Worm (Caenorhabditis elegans) whole organism, mixed stage, embryonic: ENCODE data around the gene C31C9.9.

ENCODE experiments used
- elt-3 ChIP-seq: fragments of 150-350 bp; optimal IDR thresholded peaks from 2 replicates; lab custom pipeline; 2014; ENCODE audit warnings: missing biosample characterization, missing genetic modification characterization
- ham-2 ChIP-seq: fragments of 200-800 bp; sonication (Bioruptor generic); optimal IDR thresholded peaks from 2 replicates; lab custom pipeline; 2018; ENCODE audit warnings: mild to moderate bottlenecking, missing genetic modification characterization, missing compliant biosample characterization
- lsy-2 ChIP-seq: fragments of 150-350 bp; optimal IDR thresholded peaks from 2 replicates; lab custom pipeline; 2014; ENCODE audit warnings: missing biosample characterization, missing genetic modification characterization
- nhr-12 ChIP-seq: fragments of 150-350 bp; optimal IDR thresholded peaks from 2 replicates; lab custom pipeline; 2014; ENCODE audit warnings: missing biosample characterization, missing genetic modification characterization
- nhr-2 ChIP-seq: fragments of 150-350 bp; optimal IDR thresholded peaks from 2 replicates; lab custom pipeline; 2014; ENCODE audit warnings: missing biosample characterization, missing genetic modification characterization
- nhr-28 ChIP-seq: fragments of 150-350 bp; optimal IDR thresholded peaks from 2 replicates; lab custom pipeline; 2014; ENCODE audit warnings: missing biosample characterization, missing genetic modification characterization
- nhr-76 ChIP-seq: sonication (generic microtip); optimal IDR thresholded peaks from 2 replicates; lab custom pipeline; 2017; ENCODE audit warnings: missing biosample characterization, missing genetic modification characterization
- pha-4 ChIP-seq: fragments of 150-350 bp; optimal IDR thresholded peaks from 2 replicates; lab custom pipeline; 2018; ENCODE audit warnings: missing biosample characterization, missing genetic modification reagents, missing genetic modification characterization
- snpc-4 ChIP-seq: fragments of 150-350 bp; optimal IDR thresholded peaks from 2 replicates; lab custom pipeline; 2014; ENCODE audit warnings: missing biosample characterization, missing genetic modification characterization
- tbx-8 ChIP-seq: fragments of 200-800 bp; sonication (Bioruptor generic); optimal IDR thresholded peaks from 2 replicates; lab custom pipeline; 2018; ENCODE audit warnings: mild to moderate bottlenecking, missing genetic modification characterization, moderate library complexity, missing compliant biosample characterization
- unc-120 ChIP-seq: sonication (generic microtip); optimal IDR thresholded peaks from 2 replicates; lab custom pipeline; 2017; ENCODE audit warnings: missing genetic modification characterization, missing compliant biosample characterization; ENCODE audit not compliant: poor library complexity, severe bottlenecking
- unc-62 ChIP-seq: fragments of 150-350 bp; optimal IDR thresholded peaks from 2 replicates; lab custom pipeline; 2014; ENCODE audit warnings: missing biosample characterization, missing genetic modification reagents, missing genetic modification characterization
- zip-8 ChIP-seq: fragments of 150-350 bp; optimal IDR thresholded peaks from 2 replicates; lab custom pipeline; 2014; ENCODE audit warnings: missing biosample characterization, missing genetic modification characterization
- ztf-11 ChIP-seq: fragments of 150-350 bp; optimal IDR thresholded peaks from 2 replicates; lab custom pipeline; 2014; ENCODE audit warnings: missing biosample characterization, missing genetic modification characterization

- no peak for TF ChIP-seq ztf-11
- TF ChIP-seq snpc-4: no peak
- no peak for TF ChIP-seq unc-62
- TF ChIP-seq tbx-8: no peak
- no peak for TF ChIP-seq nhr-28 (tag; lab: Kevin White, UChicago)
- no peak for TF ChIP-seq elt-3 (tag; lab: Kevin White, UChicago)
- no peak for TF ChIP-seq pha-4 (tag; lab: Kevin White, UChicago)
- no peak for TF ChIP-seq nhr-76
- no peak for TF ChIP-seq zip-8 (tag; lab: Kevin White, UChicago)
- no peak for TF ChIP-seq unc-120 (tag; lab: Kevin White, UChicago)
- no peak for TF ChIP-seq nhr-12 (tag; lab: Kevin White, UChicago)
- TF ChIP-seq nhr-2 (tag; lab: Kevin White, UChicago): no peak
- TF ChIP-seq lsy-2 (tag; lab: Kevin White, UChicago): no peak
- no peak for TF ChIP-seq ham-2 (GFP tag; lab: Kevin White, UChicago)
Observed at ce11 chrII:13681063-13681462, 26.2 kb downstream of the C31C9.9 start.
